ENCODE assay signal across 1 fruit fly cellular context in the genomic region with DNA sequence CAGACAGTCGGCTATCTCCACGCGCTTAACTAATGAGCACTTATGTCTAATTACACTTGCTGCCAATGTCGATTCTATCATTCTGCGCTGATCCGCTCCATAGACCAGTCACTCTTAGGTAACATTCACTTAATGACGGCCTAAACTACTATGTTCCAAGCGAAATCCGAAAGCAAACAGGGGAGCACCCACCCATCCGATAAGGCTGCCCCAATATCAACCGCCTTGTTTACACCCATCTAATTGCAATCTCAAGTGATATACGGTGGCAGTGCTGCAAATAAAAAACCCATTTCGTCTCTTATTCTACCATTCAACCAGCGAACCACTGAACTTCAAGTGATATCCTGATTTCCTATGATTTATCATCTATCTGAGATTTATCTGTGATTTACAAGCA.
TF ChIP-seq lines count a peak whose summit lies in the region.

No protein-coding gene starts in this region.

TF ChIP-seq in whole organism, embryonic, 481 proteins besides CTCF, POLR2A, EP300 and RAD21 (continued from another document):
- TF ChIP-seq Lim3 (GFP tag; IDR thresholded peaks at IDR 0.05; lab: Robert Waterston, UW) (no peak), CG16815 (GFP tag; optimal IDR thresholded peaks at IDR 0.05; lab: Kevin White, UChicago) (no peak), lola (GFP tag; optimal IDR thresholded peaks at IDR 0.05; lab: Kevin White, UChicago) (no peak), jing (GFP tag; optimal IDR thresholded peaks at IDR 0.05; lab: Kevin White, UChicago) (no peak), BtbVII (GFP tag; optimal IDR thresholded peaks at IDR 0.05; lab: Kevin White, UChicago) (peak; percentile 38), pzg (GFP tag; optimal IDR thresholded peaks at IDR 0.05; lab: Kevin White, UChicago) (no peak), gcm (GFP tag; optimal IDR thresholded peaks at IDR 0.05; lab: Kevin White, UChicago) (no peak), tio (GFP tag; optimal IDR thresholded peaks at IDR 0.05; lab: Kevin White, UChicago) (no peak), pb (GFP tag; optimal IDR thresholded peaks at IDR 0.05; lab: Kevin White, UChicago) (no peak), Atf6 (GFP tag; IDR thresholded peaks at IDR 0.05; lab: Robert Waterston, UW) (peak; percentile 43; the same call in 1 of the 2 replicates), nau (GFP tag; optimal IDR thresholded peaks at IDR 0.05; lab: Kevin White, UChicago) (peak; percentile 45), CG5180 (GFP tag; optimal IDR thresholded peaks at IDR 0.05; lab: Kevin White, UChicago) (peak; percentile 51), scrt (GFP tag; optimal IDR thresholded peaks at IDR 0.05; lab: Kevin White, UChicago) (peak; percentile 42), lilli (GFP tag; optimal IDR thresholded peaks at IDR 0.05; lab: Kevin White, UChicago) (no peak), ap (GFP tag; IDR thresholded peaks at IDR 0.05; lab: Robert Waterston, UW) (no peak), CG7839 (tag; optimal IDR thresholded peaks at IDR 0.05; lab: Kevin White, UChicago) (peak; percentile 6), disco-r (GFP tag; optimal IDR thresholded peaks at IDR 0.05; lab: Kevin White, UChicago) (no peak), CG2199 (GFP tag; IDR thresholded peaks at IDR 0.05; lab: Robert Waterston, UW) (no peak), Med (GFP tag; lab: Kevin White, UChicago) (peak; percentile 42)
